Worm (Caenorhabditis elegans) whole organism, L1 larva: ENCODE data around the gene taf-12.

Source experiments
- C16A3.4 ChIP-seq: fragments of 150-350 bp; optimal IDR thresholded peaks from 2 replicates; lab custom pipeline; 2014; ENCODE audit warnings: missing biosample characterization, missing genetic modification characterization
- C34B4.2 ChIP-seq: sonication (generic microtip); optimal IDR thresholded peaks from 2 replicates; lab custom pipeline; 2017; ENCODE audit warnings: mild to moderate bottlenecking, missing genetic modification characterization, missing compliant biosample characterization
- F16B12.6 ChIP-seq: fragments of 150-350 bp; optimal IDR thresholded peaks from 2 replicates; lab custom pipeline; 2014; ENCODE audit warnings: missing biosample characterization, missing genetic modification characterization
- Y116A8C.19 ChIP-seq: sonication (generic microtip); optimal IDR thresholded peaks from 2 replicates; lab custom pipeline; 2016; ENCODE audit warnings: missing compliant biosample characterization, missing genetic modification characterization, borderline replicate concordance
- aha-1 ChIP-seq: fragments of 150-350 bp; optimal IDR thresholded peaks from 2 replicates; lab custom pipeline; 2014; ENCODE audit warnings: missing biosample characterization, missing genetic modification characterization
- alr-1 ChIP-seq: fragments of 200-800 bp; sonication (Bioruptor generic); optimal IDR thresholded peaks from 2 replicates; lab custom pipeline; 2018; ENCODE audit warnings: borderline replicate concordance, mild to moderate bottlenecking, missing genetic modification characterization, missing compliant biosample characterization
- aly-2 ChIP-seq: fragments of 150-350 bp; optimal IDR thresholded peaks from 2 replicates; lab custom pipeline; 2014; ENCODE audit warnings: missing biosample characterization, missing genetic modification characterization
- ama-1 ChIP-seq: fragments of 150-350 bp; optimal IDR thresholded peaks from 2 replicates; lab custom pipeline; 2014
- blmp-1 ChIP-seq: fragments of 150-350 bp; optimal IDR thresholded peaks from 2 replicates; lab custom pipeline; 2014; ENCODE audit warnings: missing biosample characterization, missing genetic modification characterization
- ceh-88 ChIP-seq: fragments of 200-800 bp; sonication (Bioruptor generic); IDR thresholded peaks from 2 replicates; pipeline ENCODE4 v1.3.6; 2022; ENCODE audit warnings: missing genetic modification characterization, missing compliant biosample characterization
- ces-1 ChIP-seq: fragments of 150-350 bp; optimal IDR thresholded peaks from 2 replicates; lab custom pipeline; 2014; ENCODE audit warnings: missing biosample characterization, missing genetic modification reagents, missing genetic modification characterization
- dpl-1 ChIP-seq, 3 experiments: fragments of 150-350 bp in 2 of 3; sonication (generic microtip) in 1 of 3; optimal IDR thresholded peaks; 2 replicates each; lab custom pipeline; 2014 to 2017; ENCODE audit warnings: missing biosample characterization in 3 of 3, missing genetic modification characterization in 3 of 3, missing genetic modification reagents in 3 of 3
- dsc-1 ChIP-seq: sonication (generic microtip); optimal IDR thresholded peaks from 2 replicates; lab custom pipeline; 2016; ENCODE audit warnings: mild to moderate bottlenecking, missing genetic modification characterization, missing compliant biosample characterization
- efl-1 ChIP-seq, 4 experiments: fragments of 150-350 bp; optimal IDR thresholded peaks in 3 of 4; peaks in 1 of 4; 1 replicate in 1 of 4; 2 replicates in 3 of 4; lab custom pipeline; 2014; ENCODE audit warnings: missing biosample characterization in 2 of 4, missing genetic modification characterization in 2 of 4, missing genetic modification reagents in 2 of 4
- egl-27 ChIP-seq, 2 experiments: fragments of 150-350 bp in 1 of 2; sonication (generic microtip); optimal IDR thresholded peaks; 3 replicates each; lab custom pipeline; 2017 to 2018; ENCODE audit warnings: missing biosample characterization in 2 of 2, missing genetic modification characterization in 2 of 2, missing genetic modification reagents in 2 of 2
- elt-2 ChIP-seq: sonication (generic microtip); optimal IDR thresholded peaks from 2 replicates; lab custom pipeline; 2016; ENCODE audit warnings: missing genetic modification characterization, mild to moderate bottlenecking, inconsistent platforms, missing compliant biosample characterization, missing genetic modification reagents
- elt-3 ChIP-seq, 6 experiments: fragments of 150-350 bp in 1 of 6; sonication (generic microtip); optimal IDR thresholded peaks; 2 replicates each; lab custom pipeline; 2017 to 2018; ENCODE audit warnings: missing biosample characterization in 6 of 6, missing genetic modification characterization in 6 of 6, inconsistent platforms in 1 of 6
- ets-5 ChIP-seq: fragments of 200-800 bp; sonication (Bioruptor generic); IDR thresholded peaks from 2 replicates; pipeline ENCODE4 v1.3.6; 2022; ENCODE audit warnings: missing genetic modification characterization, missing compliant biosample characterization
- fkh-10 ChIP-seq: sonication (generic microtip); optimal IDR thresholded peaks from 2 replicates; lab custom pipeline; 2017; ENCODE audit warnings: missing biosample characterization, missing genetic modification reagents, missing genetic modification characterization
- fkh-8 ChIP-seq: sonication (generic microtip); optimal IDR thresholded peaks from 2 replicates; lab custom pipeline; 2016; ENCODE audit warnings: mild to moderate bottlenecking, missing genetic modification characterization, missing compliant biosample characterization
- fos-1 ChIP-seq: fragments of 150-350 bp; optimal IDR thresholded peaks from 2 replicates; lab custom pipeline; 2014; ENCODE audit warnings: missing biosample characterization, missing genetic modification characterization
- grh-1 ChIP-seq: fragments of 200-800 bp; sonication (Bioruptor generic); IDR thresholded peaks from 2 replicates; pipeline ENCODE4 v1.3.6; 2022; ENCODE audit warnings: missing genetic modification reagents, missing genetic modification characterization, missing compliant biosample characterization
- hlh-17 ChIP-seq: fragments of 200-800 bp; sonication (Bioruptor generic); optimal IDR thresholded peaks from 2 replicates; lab custom pipeline; 2018; ENCODE audit warnings: missing genetic modification characterization, mild to moderate bottlenecking, missing compliant biosample characterization, moderate library complexity, borderline replicate concordance
- hpl-2 ChIP-seq: fragments of 150-350 bp; optimal IDR thresholded peaks from 2 replicates; lab custom pipeline; 2014; ENCODE audit warnings: missing biosample characterization, missing genetic modification reagents, missing genetic modification characterization
- irx-1 ChIP-seq: sonication (generic microtip); optimal IDR thresholded peaks from 2 replicates; lab custom pipeline; 2016; ENCODE audit warnings: missing genetic modification characterization, missing compliant biosample characterization
- isw-1 ChIP-seq: fragments of 200-800 bp; sonication (Bioruptor generic); IDR thresholded peaks from 2 replicates; pipeline ENCODE4 v1.3.6; 2022; ENCODE audit warnings: missing genetic modification characterization, missing compliant biosample characterization
- lin-13 ChIP-seq: fragments of 150-350 bp; optimal IDR thresholded peaks from 2 replicates; lab custom pipeline; 2014; ENCODE audit warnings: missing biosample characterization, missing genetic modification reagents, missing genetic modification characterization
- lin-15B ChIP-seq: fragments of 150-350 bp; sonication (generic microtip); optimal IDR thresholded peaks from 3 replicates; lab custom pipeline; 2014; ENCODE audit warnings: missing biosample characterization, missing genetic modification characterization
- lin-35 ChIP-seq, 2 experiments: fragments of 150-350 bp; optimal IDR thresholded peaks; 2 replicates each; lab custom pipeline; 2014; ENCODE audit warnings: missing biosample characterization in 2 of 2, missing genetic modification characterization in 2 of 2, missing genetic modification reagents in 2 of 2
- lin-39 ChIP-seq: fragments of 150-350 bp; optimal IDR thresholded peaks from 2 replicates; lab custom pipeline; 2014; ENCODE audit warnings: missing biosample characterization, missing genetic modification reagents, missing genetic modification characterization
- lir-3 ChIP-seq: sonication (generic microtip); optimal IDR thresholded peaks from 2 replicates; lab custom pipeline; 2016; ENCODE audit warnings: mild to moderate bottlenecking, missing genetic modification characterization, moderate library complexity, missing compliant biosample characterization; ENCODE audit not compliant: poor library complexity
- lsy-2 ChIP-seq, 2 experiments: fragments of 150-350 bp; optimal IDR thresholded peaks; 2 replicates each; lab custom pipeline; 2014; ENCODE audit warnings: missing biosample characterization in 2 of 2, missing genetic modification characterization in 2 of 2
- mab-9 ChIP-seq: fragments of 200-800 bp; sonication (Bioruptor generic); IDR thresholded peaks from 2 replicates; pipeline ENCODE4 v1.3.6; 2022; ENCODE audit warnings: missing genetic modification reagents, missing genetic modification characterization, missing compliant biosample characterization
- mdl-1 ChIP-seq, 2 experiments: fragments of 150-350 bp; optimal IDR thresholded peaks; 2 replicates each; lab custom pipeline; 2014 to 2017; ENCODE audit warnings: missing biosample characterization in 2 of 2, missing genetic modification characterization in 2 of 2, inconsistent platforms in 1 of 2
- mep-1 ChIP-seq: fragments of 150-350 bp; optimal IDR thresholded peaks from 2 replicates; lab custom pipeline; 2014; ENCODE audit warnings: missing biosample characterization, missing genetic modification characterization
- nhr-12 ChIP-seq: sonication (generic microtip); optimal IDR thresholded peaks from 2 replicates; lab custom pipeline; 2017; ENCODE audit warnings: missing biosample characterization, missing genetic modification characterization
- nhr-19 ChIP-seq: fragments of 200-800 bp; sonication (Bioruptor generic); conservative IDR thresholded peaks from 2 replicates; pipeline ENCODE4 v1.3.6; 2022; ENCODE audit warnings: missing genetic modification characterization, missing compliant biosample characterization
- nhr-76 ChIP-seq: sonication (generic microtip); optimal IDR thresholded peaks from 2 replicates; lab custom pipeline; 2017; ENCODE audit warnings: missing biosample characterization, missing genetic modification characterization
- nhr-90 ChIP-seq: sonication (generic microtip); optimal IDR thresholded peaks from 2 replicates; lab custom pipeline; 2016; ENCODE audit warnings: mild to moderate bottlenecking, missing genetic modification characterization, missing compliant biosample characterization; ENCODE audit not compliant: poor library complexity
- pag-3 ChIP-seq: sonication (generic microtip); optimal IDR thresholded peaks from 2 replicates; lab custom pipeline; 2017; ENCODE audit warnings: missing genetic modification characterization, mild to moderate bottlenecking, missing compliant biosample characterization, antibody characterized with exemption, borderline replicate concordance; ENCODE audit not compliant: insufficient read depth
- pqm-1 ChIP-seq: sonication (generic microtip); optimal IDR thresholded peaks from 3 replicates; lab custom pipeline; 2017; ENCODE audit warnings: missing biosample characterization, missing genetic modification characterization
- snu-23 ChIP-seq: sonication (generic microtip); optimal IDR thresholded peaks from 2 replicates; lab custom pipeline; 2016; ENCODE audit warnings: missing genetic modification characterization, missing compliant biosample characterization
- swsn-7 ChIP-seq: sonication (generic microtip); optimal IDR thresholded peaks from 2 replicates; lab custom pipeline; 2016; ENCODE audit warnings: missing genetic modification characterization, missing compliant biosample characterization
- tbx-2 ChIP-seq: sonication (generic microtip); optimal IDR thresholded peaks from 2 replicates; lab custom pipeline; 2016; ENCODE audit warnings: missing genetic modification characterization, missing compliant biosample characterization
- tlp-1 ChIP-seq: fragments of 150-350 bp; optimal IDR thresholded peaks from 2 replicates; lab custom pipeline; 2014; ENCODE audit warnings: missing biosample characterization, missing genetic modification characterization
- unc-130 ChIP-seq: fragments of 150-350 bp; optimal IDR thresholded peaks from 2 replicates; lab custom pipeline; 2017; ENCODE audit warnings: missing biosample characterization, missing genetic modification characterization, inconsistent platforms
- unc-30 ChIP-seq: sonication (generic microtip); optimal IDR thresholded peaks from 2 replicates; lab custom pipeline; 2017; ENCODE audit warnings: missing biosample characterization, missing genetic modification characterization
- vab-15 ChIP-seq: sonication (generic microtip); optimal IDR thresholded peaks from 2 replicates; lab custom pipeline; 2017; ENCODE audit warnings: missing genotype, mild to moderate bottlenecking, missing genetic modification characterization, missing compliant biosample characterization
- xbp-1 ChIP-seq: sonication (generic microtip); optimal IDR thresholded peaks from 2 replicates; lab custom pipeline; 2016; ENCODE audit warnings: missing genetic modification characterization, missing compliant biosample characterization
- zag-1 ChIP-seq: fragments of 150-350 bp; optimal IDR thresholded peaks from 2 replicates; lab custom pipeline; 2014; ENCODE audit warnings: missing biosample characterization, missing genetic modification characterization
- zip-4 ChIP-seq: fragments of 200-800 bp; sonication (Bioruptor generic); optimal IDR thresholded peaks from 2 replicates; lab custom pipeline; 2018; ENCODE audit warnings: mild to moderate bottlenecking, missing genetic modification characterization, moderate library complexity, missing compliant biosample characterization
- ztf-4 ChIP-seq: fragments of 150-350 bp; optimal IDR thresholded peaks from 2 replicates; lab custom pipeline; 2014; ENCODE audit warnings: missing biosample characterization, missing genetic modification characterization

Gene taf-12

DNA sequence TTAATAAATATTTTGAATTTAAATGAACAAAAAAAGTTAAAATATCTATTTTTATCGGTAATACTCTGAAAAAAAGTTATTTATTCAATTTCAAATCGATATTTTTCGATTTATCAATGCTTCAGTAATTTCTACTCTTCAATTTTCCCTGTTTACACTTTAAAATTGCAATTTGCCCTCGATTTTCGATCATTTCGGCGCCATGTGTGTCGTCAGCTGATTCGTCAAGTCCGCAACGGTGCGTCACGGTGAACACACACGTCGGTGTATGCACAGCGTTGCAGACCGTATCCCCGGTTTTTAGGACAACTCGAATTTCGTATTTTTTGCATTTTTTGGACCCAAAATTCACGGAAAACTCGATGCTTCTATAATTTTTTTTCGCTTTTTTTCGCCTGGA, 45.8 kb downstream of the taf-12 start, which contains the start of gene C18D11.3 (continued):
- TF ChIP-seq efl-1 (optimal IDR thresholded peaks at IDR 0.05; lab: Kevin White, UChicago) (peak; percentile 84 to 86), efl-1 (GFP tag; optimal IDR thresholded peaks at IDR 0.05 in 1 of 2; lab: Kevin White, UChicago) (peak; percentile 81 to 97), lin-15B (tag; lab: Kevin White, UChicago) (peak; percentile 83), mab-9 (GFP tag; lab: Robert Waterston, UW) (0 out of 2 replicates have a peak, but pooled peaks have one; percentile 9), vab-15 (tag; lab: Kevin White, UChicago) (peak; percentile 77), aly-2 (no peak), ama-1 (lab: Kevin White, UChicago) (no peak), unc-30 (no peak), alr-1 (tag; lab: Kevin White, UChicago) (no peak), fkh-8 (peak; percentile 86), Y116A8C.19 (tag; lab: Kevin White, UChicago) (no peak), zag-1 (tag; lab: Kevin White, UChicago) (no peak), ets-5 (GFP tag; lab: Robert Waterston, UW) (no peak), pag-3 (tag; lab: Kevin White, UChicago) (no peak), elt-2 (tag; lab: Kevin White, UChicago) (peak; percentile 65), lin-39 (peak; percentile 44), fkh-10 (GFP tag; lab: Kevin White, UChicago) (peak; percentile 38), ztf-4 (tag; lab: Kevin White, UChicago) (peak; percentile 39), lin-13 (GFP tag; lab: Kevin White, UChicago) (peak; percentile 91), irx-1 (tag; lab: Kevin White, UChicago) (peak; percentile 60), nhr-12 (no peak), pqm-1 (tag; lab: Kevin White, UChicago) (no peak), egl-27 (tag; optimal IDR thresholded peaks at IDR 0.05; lab: Kevin White, UChicago) (peak; percentile 1 to 44), nhr-90 (peak; percentile 78), isw-1 (GFP tag; lab: Robert Waterston, UW) (peak; percentile 74), dsc-1 (tag; lab: Kevin White, UChicago) (peak; percentile 67), xbp-1 (tag; lab: Kevin White, UChicago) (peak; percentile 73), fos-1 (tag; lab: Kevin White, UChicago) (peak; percentile 77), unc-130 (tag; lab: Kevin White, UChicago) (peak; percentile 97), swsn-7 (tag; lab: Kevin White, UChicago) (peak; percentile 75), blmp-1 (peak; percentile 74), nhr-76 (no peak), lir-3 (tag; lab: Kevin White, UChicago) (no peak), mdl-1 (tag; optimal IDR thresholded peaks at IDR 0.05; lab: Kevin White, UChicago) (peak in 1 of 2 experiments; percentile 96), zip-4 (no peak), snu-23 (GFP tag; lab: Kevin White, UChicago) (peak; percentile 93), tlp-1 (tag; lab: Kevin White, UChicago) (no peak), nhr-19 (peak; percentile 79), hlh-17 (GFP tag; lab: Kevin White, UChicago) (no peak), C34B4.2 (tag; lab: Kevin White, UChicago) (no peak), ces-1 (no peak), hpl-2 (GFP tag; lab: Kevin White, UChicago) (no peak), tbx-2 (tag; lab: Kevin White, UChicago) (peak; percentile 88), ceh-88 (GFP tag; lab: Robert Waterston, UW) (no peak; the same call in 1 of the 2 replicates), dpl-1 (GFP tag; optimal IDR thresholded peaks at IDR 0.05; lab: Kevin White, UChicago) (peak; percentile 74 to 85 (median 84)), lin-35 (GFP tag; optimal IDR thresholded peaks at IDR 0.05; lab: Kevin White, UChicago) (peak; percentile 90 to 93), F16B12.6 (peak; percentile 100), aha-1 (tag; lab: Kevin White, UChicago) (peak; percentile 27), elt-3 (tag; optimal IDR thresholded peaks at IDR 0.05; lab: Kevin White, UChicago) (peak in 4 of 6 experiments; percentile 23 to 91 (median 54)), lsy-2 (tag; optimal IDR thresholded peaks at IDR 0.05; lab: Kevin White, UChicago) (peak; percentile 96 to 99), mep-1 (tag; lab: Kevin White, UChicago) (peak; percentile 94), C16A3.4 (tag; lab: Kevin White, UChicago) (peak; percentile 94), grh-1 (0 out of 2 replicates have a peak, but pooled peaks have one; percentile 16)
